Fruit fly (Drosophila melanogaster): ENCODE results near the gene CG8100.
A peak's percentile ranks its signal among the peaks of the same experiment; 100 is the strongest.

Gene CG8100

DNA sequence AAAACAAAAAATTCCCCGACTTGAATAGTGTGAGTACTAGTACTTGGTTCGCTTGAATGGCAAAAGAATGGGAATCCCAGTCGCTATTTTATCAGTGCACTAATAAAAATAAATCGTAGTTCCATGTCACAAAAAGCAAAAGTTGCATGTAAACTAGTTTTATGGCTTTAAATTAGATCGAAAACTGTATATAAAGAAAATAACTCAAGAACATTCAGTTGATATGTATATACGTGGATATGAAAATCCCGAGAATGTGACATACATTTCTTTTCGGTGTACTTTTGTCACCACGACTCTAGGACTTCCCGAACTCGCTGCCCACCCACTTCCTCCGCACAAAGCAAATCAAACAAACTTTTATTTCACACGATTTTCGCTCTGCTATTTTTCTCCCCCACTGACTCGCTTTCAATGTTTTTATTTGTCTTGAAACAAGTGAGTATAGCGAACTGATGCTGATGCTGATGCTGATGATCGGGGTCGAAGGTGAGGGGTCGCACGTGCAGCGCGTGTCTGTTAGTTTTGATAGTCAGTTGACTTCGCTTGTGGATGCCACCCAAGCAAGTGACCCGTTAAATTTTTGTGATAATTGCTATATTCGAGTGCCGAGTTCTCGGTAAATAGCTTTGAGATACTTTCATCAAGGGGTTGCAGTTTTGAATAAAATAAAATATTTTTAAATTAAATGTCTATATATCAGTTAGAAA, 18.2 kb downstream of the CG8100 start:
- TF ChIP-seq toe (GFP tag; optimal IDR thresholded peaks at IDR 0.05) (no peak), cic (GFP tag; optimal IDR thresholded peaks at IDR 0.05) (no peak), CG7045 (GFP tag; optimal IDR thresholded peaks at IDR 0.05) (no peak)

DNA sequence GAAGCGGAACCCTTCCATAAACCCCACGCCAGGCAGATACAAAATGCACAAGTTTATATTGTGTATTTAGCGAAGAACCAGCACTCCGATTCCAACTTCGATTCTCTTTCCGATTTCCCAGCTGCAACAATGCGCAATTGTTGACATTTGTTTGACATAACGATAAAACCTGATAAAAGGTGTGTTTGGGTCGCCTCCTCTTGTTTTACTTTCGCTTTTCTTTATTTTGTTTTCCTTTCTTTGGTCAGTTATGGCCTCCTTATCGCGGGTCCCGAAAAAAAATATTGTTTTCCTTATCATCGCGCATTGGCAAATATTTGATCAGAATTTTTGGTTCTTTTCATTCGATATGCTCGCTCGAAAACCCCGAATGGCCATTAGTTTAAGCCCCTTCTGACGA, 21.6 kb downstream of the CG8100 start:
- TF ChIP-seq Hr96 (GFP tag; optimal IDR thresholded peaks at IDR 0.05) = no peak
- no peak for TF ChIP-seq CG11617 (GFP tag; optimal IDR thresholded peaks at IDR 0.05)
- TF ChIP-seq ovo (GFP tag; optimal IDR thresholded peaks at IDR 0.05) = no peak
- no peak for TF ChIP-seq pad (GFP tag; optimal IDR thresholded peaks at IDR 0.05)
- no peak for TF ChIP-seq Mnt (GFP tag; optimal IDR thresholded peaks at IDR 0.05)
- TF ChIP-seq cnc (optimal IDR thresholded peaks at IDR 0.05) = no peak
- TF ChIP-seq CG12768 (GFP tag; optimal IDR thresholded peaks at IDR 0.05) = no peak
- TF ChIP-seq kay (GFP tag; ENCODE audit: borderline replicate concordance) = no peak
- TF ChIP-seq cic (GFP tag; optimal IDR thresholded peaks at IDR 0.05) = no peak
- TF ChIP-seq CG7101 (tag; optimal IDR thresholded peaks at IDR 0.05) = no peak
- no peak for TF ChIP-seq Clk (GFP tag; optimal IDR thresholded peaks at IDR 0.05)
- TF ChIP-seq toe (GFP tag; optimal IDR thresholded peaks at IDR 0.05) = no peak
- TF ChIP-seq CG1620 (GFP tag; optimal IDR thresholded peaks at IDR 0.05) = no peak
- no peak for TF ChIP-seq Crg-1 (GFP tag; optimal IDR thresholded peaks at IDR 0.05)
- no peak for TF ChIP-seq CG5204 (GFP tag; optimal IDR thresholded peaks at IDR 0.05)
- TF ChIP-seq CG14711 (tag; optimal IDR thresholded peaks at IDR 0.05) = no peak
- no peak for TF ChIP-seq bab1 (GFP tag; optimal IDR thresholded peaks at IDR 0.05)
- TF ChIP-seq tj (GFP tag; optimal IDR thresholded peaks at IDR 0.05) = no peak
- TF ChIP-seq CG33017 (tag; optimal IDR thresholded peaks at IDR 0.05) = no peak
- no peak for TF ChIP-seq CG7045 (GFP tag; optimal IDR thresholded peaks at IDR 0.05)

DNA sequence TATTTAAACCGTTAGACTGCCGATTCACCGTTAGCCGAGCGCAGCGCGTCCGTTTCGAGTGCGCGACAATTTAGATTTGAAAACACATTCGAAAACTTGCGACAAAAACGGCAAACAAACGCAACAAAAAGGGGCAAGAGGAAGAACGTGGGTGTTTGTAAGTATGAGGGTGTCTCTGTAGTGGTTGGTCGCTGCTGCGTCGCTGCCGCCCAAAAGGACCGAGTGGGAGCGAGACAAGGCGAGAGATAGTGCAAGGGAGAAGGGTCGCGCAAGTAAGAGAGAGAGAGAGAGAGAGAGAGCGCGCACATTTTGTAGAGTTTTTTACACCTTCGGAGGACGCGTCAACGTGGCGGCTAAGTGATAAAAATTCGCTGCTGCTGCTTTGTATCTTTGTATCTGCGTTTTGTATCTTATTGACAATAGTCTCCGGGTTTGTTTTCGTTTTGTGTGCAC, 24.7 kb downstream of the CG8100 start, which contains the start of gene Sox21a:
Gene Sox21a (minus strand): TSS at position 51 of the 453 bp plus-strand sequence.
- TF ChIP-seq CG11617 (GFP tag; optimal IDR thresholded peaks at IDR 0.05) (no peak), pad (GFP tag; optimal IDR thresholded peaks at IDR 0.05) (no peak), toe (GFP tag; optimal IDR thresholded peaks at IDR 0.05) (no peak), CG7045 (GFP tag; optimal IDR thresholded peaks at IDR 0.05) (no peak), CG12768 (GFP tag; optimal IDR thresholded peaks at IDR 0.05) (no peak), CG1620 (GFP tag; optimal IDR thresholded peaks at IDR 0.05) (no peak), CG7101 (tag; optimal IDR thresholded peaks at IDR 0.05) (no peak), CG14711 (tag; optimal IDR thresholded peaks at IDR 0.05) (no peak), ovo (GFP tag; optimal IDR thresholded peaks at IDR 0.05) (no peak), Hr96 (GFP tag; optimal IDR thresholded peaks at IDR 0.05) (no peak), bab1 (GFP tag; optimal IDR thresholded peaks at IDR 0.05) (no peak), CG5204 (GFP tag; optimal IDR thresholded peaks at IDR 0.05) (no peak), Clk (GFP tag; optimal IDR thresholded peaks at IDR 0.05) (no peak)

DNA sequence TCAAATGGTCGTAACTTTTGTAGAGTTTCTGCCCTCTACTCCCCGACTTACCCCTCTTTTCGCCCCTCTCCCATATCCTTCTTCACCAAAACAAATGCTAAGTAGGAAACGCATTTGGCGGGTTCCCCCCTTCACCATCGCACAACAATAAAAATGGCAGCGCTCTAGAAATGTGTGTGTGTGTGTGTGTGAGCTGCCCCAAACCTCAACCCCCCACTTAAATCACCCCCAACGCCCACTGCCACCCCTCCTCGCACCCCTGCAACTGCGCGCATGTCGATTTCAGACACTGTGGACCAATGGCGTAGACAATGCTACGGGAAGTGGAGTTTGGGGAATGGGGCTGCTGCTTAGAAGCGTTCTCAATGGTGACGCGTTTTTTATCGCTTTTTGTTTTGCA, 26.4 kb downstream of the CG8100 start:
- TF ChIP-seq Hr96 (GFP tag; optimal IDR thresholded peaks at IDR 0.05) = no peak
- no peak for TF ChIP-seq ovo (GFP tag; optimal IDR thresholded peaks at IDR 0.05)
- no peak for TF ChIP-seq CG14711 (tag; optimal IDR thresholded peaks at IDR 0.05)

DNA sequence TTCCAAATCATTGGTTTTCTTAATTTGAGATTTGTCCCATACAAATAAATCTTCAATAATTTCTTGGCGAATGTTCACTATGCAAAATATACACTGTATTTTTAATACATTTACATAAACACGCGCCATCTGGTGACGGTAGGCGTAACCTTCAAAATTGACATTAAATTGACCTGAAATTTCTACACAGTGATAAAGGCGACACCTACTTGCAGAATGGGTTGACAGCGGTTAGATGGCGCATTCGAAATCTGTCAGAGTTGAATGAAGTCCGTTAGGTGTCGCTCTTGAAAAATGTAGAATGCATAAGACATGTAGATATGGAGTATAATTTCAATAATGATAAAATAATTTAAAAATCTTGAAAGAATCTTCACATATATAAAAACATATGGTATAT, 28.0 kb downstream of the CG8100 start:
- no peak for TF ChIP-seq CG5204 (GFP tag; optimal IDR thresholded peaks at IDR 0.05)
- peak; percentile 85 for TF ChIP-seq bab1 (GFP tag; optimal IDR thresholded peaks at IDR 0.05)
- peak; percentile 0 for TF ChIP-seq Mnt (GFP tag; optimal IDR thresholded peaks at IDR 0.05)
- TF ChIP-seq Hr96 (GFP tag; optimal IDR thresholded peaks at IDR 0.05) = peak; percentile 60
- TF ChIP-seq CG7101 (tag; optimal IDR thresholded peaks at IDR 0.05) = peak; percentile 44
- TF ChIP-seq CG1620 (GFP tag; optimal IDR thresholded peaks at IDR 0.05) = peak; percentile 73
- TF ChIP-seq ovo (GFP tag; optimal IDR thresholded peaks at IDR 0.05) = peak; percentile 49
- peak; percentile 15 for TF ChIP-seq pad (GFP tag; optimal IDR thresholded peaks at IDR 0.05)
- peak; percentile 60 for TF ChIP-seq toe (GFP tag; optimal IDR thresholded peaks at IDR 0.05)
- no peak for TF ChIP-seq CG33017 (tag; optimal IDR thresholded peaks at IDR 0.05)
- no peak for TF ChIP-seq Crg-1 (GFP tag; optimal IDR thresholded peaks at IDR 0.05)

DNA sequence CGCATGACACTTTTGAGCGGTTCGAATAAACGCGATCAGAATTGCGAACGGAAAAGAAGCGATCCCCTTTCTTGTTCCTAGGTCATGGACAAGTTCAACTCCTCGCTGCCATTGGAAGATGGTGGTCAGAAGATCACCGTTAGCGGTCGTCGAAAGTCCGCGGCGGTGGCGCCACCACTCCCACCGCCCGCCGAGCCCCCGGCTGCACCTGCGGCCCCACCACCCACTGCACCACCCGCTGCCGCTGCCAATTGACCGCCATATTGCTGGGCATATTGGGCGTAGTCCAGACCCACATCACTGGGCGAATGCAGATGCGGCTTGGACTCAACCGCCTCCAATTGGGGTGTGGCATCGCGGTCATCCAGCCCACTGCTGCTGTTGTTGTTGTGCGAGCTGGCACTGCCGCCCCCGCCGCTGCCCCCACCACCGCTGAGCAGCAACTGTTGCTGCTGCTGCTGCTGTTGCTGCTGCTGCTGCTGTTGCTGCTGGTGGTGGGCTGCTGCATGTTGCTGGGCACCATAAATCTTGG, 29.6 kb downstream of the CG8100 start:
- TF ChIP-seq CG14711 (tag; optimal IDR thresholded peaks at IDR 0.05) (no peak), Mnt (GFP tag; optimal IDR thresholded peaks at IDR 0.05) (no peak), CG11617 (GFP tag; optimal IDR thresholded peaks at IDR 0.05) (no peak), CG7045 (GFP tag; optimal IDR thresholded peaks at IDR 0.05) (no peak), cnc (optimal IDR thresholded peaks at IDR 0.05) (no peak), tj (GFP tag; optimal IDR thresholded peaks at IDR 0.05) (no peak), bab1 (GFP tag; optimal IDR thresholded peaks at IDR 0.05) (no peak), cic (GFP tag; optimal IDR thresholded peaks at IDR 0.05) (no peak), CG12768 (GFP tag; optimal IDR thresholded peaks at IDR 0.05) (no peak), toe (GFP tag; optimal IDR thresholded peaks at IDR 0.05) (no peak), CG33017 (tag; optimal IDR thresholded peaks at IDR 0.05) (no peak), CG1620 (GFP tag; optimal IDR thresholded peaks at IDR 0.05) (no peak), ovo (GFP tag; optimal IDR thresholded peaks at IDR 0.05) (no peak), CG5204 (GFP tag; optimal IDR thresholded peaks at IDR 0.05) (no peak), CG7101 (tag; optimal IDR thresholded peaks at IDR 0.05) (no peak)

All from whole organism, adult.